Worm (Caenorhabditis elegans) whole organism, L3 larva: ENCODE measurements around the gene F18E3.11.

Experiments
- ama-1 ChIP-seq: fragments of 150-350 bp; optimal IDR thresholded peaks from 2 replicates; lab custom pipeline; 2018
- ceh-28 ChIP-seq: fragments of 150-350 bp; optimal IDR thresholded peaks from 2 replicates; lab custom pipeline; 2014; ENCODE audit warnings: missing biosample characterization, missing genetic modification reagents, missing genetic modification characterization
- egl-27 ChIP-seq: sonication (generic microtip); optimal IDR thresholded peaks from 4 replicates; lab custom pipeline; 2017; ENCODE audit warnings: missing biosample characterization, missing genetic modification reagents, missing genetic modification characterization
- mdl-1 ChIP-seq: fragments of 150-350 bp; optimal IDR thresholded peaks from 2 replicates; lab custom pipeline; 2014; ENCODE audit warnings: missing biosample characterization, missing genetic modification characterization
- nfya-1 ChIP-seq: sonication (generic microtip); optimal IDR thresholded peaks from 2 replicates; lab custom pipeline; 2017; ENCODE audit warnings: missing genetic modification characterization, mild to moderate bottlenecking, missing compliant biosample characterization, antibody characterized with exemption, moderate library complexity; ENCODE audit not compliant: insufficient read depth
- nhr-11 ChIP-seq: fragments of 150-350 bp; optimal IDR thresholded peaks from 2 replicates; lab custom pipeline; 2014; ENCODE audit warnings: missing biosample characterization, missing genetic modification characterization
- nhr-12 ChIP-seq: fragments of 150-350 bp; optimal IDR thresholded peaks from 2 replicates; lab custom pipeline; 2014; ENCODE audit warnings: missing biosample characterization, missing genetic modification characterization
- nhr-25 ChIP-seq: sonication (generic microtip); optimal IDR thresholded peaks from 2 replicates; lab custom pipeline; 2017; ENCODE audit warnings: missing biosample characterization, missing genetic modification characterization
- snpc-4 ChIP-seq: fragments of 150-350 bp; optimal IDR thresholded peaks from 2 replicates; lab custom pipeline; 2014; ENCODE audit warnings: missing biosample characterization, missing genetic modification characterization
- unc-62 ChIP-seq: fragments of 150-350 bp; sonication (generic microtip); optimal IDR thresholded peaks from 4 replicates; lab custom pipeline; 2014; ENCODE audit warnings: missing biosample characterization, missing genetic modification reagents, missing genetic modification characterization
- zag-1 ChIP-seq: fragments of 150-350 bp; optimal IDR thresholded peaks from 2 replicates; lab custom pipeline; 2014; ENCODE audit warnings: missing biosample characterization, missing genetic modification characterization
- ztf-11 ChIP-seq: fragments of 150-350 bp; optimal IDR thresholded peaks from 2 replicates; lab custom pipeline; 2014; ENCODE audit warnings: missing biosample characterization, missing genetic modification characterization

ce11 chrV:7446965-7447364 lies 33.7 kb downstream of the F18E3.11 start, which contains the start of gene F25E5.5:
- TF ChIP-seq nhr-11 (no peak), egl-27 (tag; lab: Kevin White, UChicago) (no peak), nhr-25 (tag; lab: Kevin White, UChicago) (no peak), zag-1 (tag; lab: Kevin White, UChicago) (no peak), nhr-12 (no peak), ama-1 (lab: Kevin White, UChicago) (no peak), unc-62 (GFP tag; lab: Kevin White, UChicago) (no peak), ztf-11 (tag; lab: Kevin White, UChicago) (no peak), nfya-1 (tag; lab: Kevin White, UChicago) (no peak), ceh-28 (tag; lab: Kevin White, UChicago) (no peak), mdl-1 (tag; lab: Kevin White, UChicago) (no peak), snpc-4 (tag; lab: Kevin White, UChicago) (no peak)
